Fruit fly (Drosophila melanogaster) whole organism, embryonic: Measurements from ENCODE around the gene Wwox.

ENCODE experiments used
- Abd-B ChIP-seq: fragments of 200-800 bp; sonication (Bioruptor generic); optimal IDR thresholded peaks from 2 replicates; lab custom pipeline; 2018; ENCODE audit warnings: missing biosample characterization, mild to moderate bottlenecking, missing genetic modification characterization, moderate library complexity
- Antp ChIP-seq: fragments of 200-800 bp; sonication (Bioruptor generic); optimal IDR thresholded peaks from 3 replicates; lab custom pipeline; 2016; ENCODE audit warnings: missing biosample characterization, missing genetic modification characterization
- Atf3 ChIP-seq: fragments of 200-800 bp; sonication (Bioruptor generic); optimal IDR thresholded peaks from 3 replicates; lab custom pipeline; 2016; ENCODE audit warnings: missing biosample characterization, missing genetic modification characterization
- Atf6 ChIP-seq: fragments of 200-800 bp; sonication (Bioruptor generic); IDR thresholded peaks from 2 replicates; pipeline ENCODE4 v1.3.6; 2022; ENCODE audit warnings: missing biosample characterization, missing genetic modification characterization
- Bteb2 ChIP-seq: fragments of 200-800 bp; sonication (Bioruptor generic); optimal IDR thresholded peaks from 2 replicates; lab custom pipeline; 2016; ENCODE audit warnings: missing biosample characterization, missing genetic modification characterization
- C15 ChIP-seq: fragments of 200-800 bp; sonication (Bioruptor generic); IDR thresholded peaks from 3 replicates; pipeline ENCODE4 v1.3.6; 2022; ENCODE audit warnings: missing biosample characterization, missing genetic modification characterization
- CG10274 ChIP-seq: fragments of 200-800 bp; sonication (Bioruptor generic); optimal IDR thresholded peaks from 3 replicates; lab custom pipeline; 2017; ENCODE audit warnings: missing biosample characterization, mild to moderate bottlenecking, missing genetic modification characterization
- CG10366 ChIP-seq: fragments of 200-800 bp; sonication (Bioruptor generic); IDR thresholded peaks from 2 replicates; pipeline ENCODE4 v1.3.6; 2022; ENCODE audit warnings: missing biosample characterization, missing genetic modification characterization
- CG10959 ChIP-seq: fragments of 200-800 bp; sonication (Bioruptor generic); IDR thresholded peaks from 2 replicates; pipeline ENCODE4 v1.3.6; 2022; ENCODE audit warnings: missing biosample characterization, missing genetic modification characterization
- CG12659 ChIP-seq: fragments of 200-800 bp; sonication (Bioruptor generic); optimal IDR thresholded peaks from 3 replicates; lab custom pipeline; 2017; ENCODE audit warnings: mild to moderate bottlenecking, missing biosample characterization, missing genetic modification reagents, missing genetic modification characterization
- CG14050 ChIP-seq: fragments of 200-800 bp; sonication (Bioruptor generic); IDR thresholded peaks from 3 replicates; pipeline ENCODE4 v1.3.6; 2022; ENCODE audit warnings: missing biosample characterization, missing genetic modification characterization
- CG16813 ChIP-seq: fragments of 200-800 bp; sonication (Bioruptor generic); IDR thresholded peaks from 3 replicates; pipeline ENCODE4 v1.3.6; 2022; ENCODE audit warnings: missing biosample characterization, missing genetic modification characterization; ENCODE audit not compliant: partially characterized antibody
- CG30020 ChIP-seq: fragments of 200-800 bp; optimal IDR thresholded peaks from 2 replicates; lab custom pipeline; 2019; ENCODE audit warnings: missing biosample characterization, mild to moderate bottlenecking, missing genetic modification characterization, moderate library complexity
- CG30403 ChIP-seq: fragments of 200-800 bp; sonication (Bioruptor generic); optimal IDR thresholded peaks from 3 replicates; lab custom pipeline; 2016; ENCODE audit warnings: missing biosample characterization, missing genetic modification characterization
- CG3163 ChIP-seq: fragments of 200-800 bp; sonication (Bioruptor generic); optimal IDR thresholded peaks from 3 replicates; lab custom pipeline; 2016; ENCODE audit warnings: missing biosample characterization, missing genetic modification characterization
- CG33557 ChIP-seq: fragments of 200-800 bp; sonication (Bioruptor generic); optimal IDR thresholded peaks from 2 replicates; lab custom pipeline; 2019; ENCODE audit warnings: missing biosample characterization, mild to moderate bottlenecking, missing genetic modification characterization, moderate library complexity
- CG3407 ChIP-seq: fragments of 200-800 bp; sonication (Bioruptor generic); optimal IDR thresholded peaks from 2 replicates; lab custom pipeline; 2018; ENCODE audit warnings: missing biosample characterization, mild to moderate bottlenecking, missing genetic modification characterization
- CG42726 ChIP-seq: fragments of 200-800 bp; sonication (Bioruptor generic); IDR thresholded peaks from 2 replicates; pipeline ENCODE4 v1.3.6; 2022; ENCODE audit warnings: missing biosample characterization, missing genetic modification characterization; ENCODE audit not compliant: partially characterized antibody
- CG7372 ChIP-seq: fragments of 200-800 bp; sonication (Bioruptor generic); IDR thresholded peaks from 2 replicates; pipeline ENCODE4 v1.3.6; 2022; ENCODE audit warnings: missing biosample characterization, missing genetic modification characterization
- CG8089 ChIP-seq: fragments of 200-800 bp; sonication (Bioruptor generic); optimal IDR thresholded peaks from 3 replicates; lab custom pipeline; 2016; ENCODE audit warnings: missing biosample characterization, missing genetic modification characterization
- CG9817 ChIP-seq: fragments of 200-800 bp; sonication (Bioruptor generic); optimal IDR thresholded peaks from 2 replicates; lab custom pipeline; 2018; ENCODE audit warnings: missing biosample characterization, mild to moderate bottlenecking, missing genetic modification characterization, moderate library complexity
- CG9876 ChIP-seq: fragments of 200-800 bp; sonication (Bioruptor generic); optimal IDR thresholded peaks from 2 replicates; lab custom pipeline; 2016; ENCODE audit warnings: missing biosample characterization, missing genetic modification characterization
- D ChIP-seq, 2 experiments: fragments of 200-800 bp in 1 of 2; fragments of >200 bp in 1 of 2; sonication (Bioruptor generic) in 1 of 2; optimal IDR thresholded peaks; 2 replicates in 1 of 2; 3 replicates in 1 of 2; lab custom pipeline; 2017; ENCODE audit warnings: mild to moderate bottlenecking in 1 of 2, missing biosample characterization in 1 of 2, missing genetic modification characterization in 1 of 2, missing genetic modification reagents in 1 of 2
- Deaf1 ChIP-seq: fragments of 200-800 bp; optimal IDR thresholded peaks from 3 replicates; lab custom pipeline; 2019; ENCODE audit warnings: missing biosample characterization, mild to moderate bottlenecking, missing genetic modification characterization, moderate library complexity
- Gug ChIP-seq: fragments of 200-800 bp; sonication (Bioruptor generic); IDR thresholded peaks from 4 replicates; pipeline ENCODE4 v1.3.6; 2022; ENCODE audit warnings: missing biosample characterization, missing genetic modification characterization
- HLHmδ ChIP-seq: fragments of 200-800 bp; sonication (Bioruptor generic); optimal IDR thresholded peaks from 2 replicates; lab custom pipeline; 2018; ENCODE audit warnings: missing biosample characterization, mild to moderate bottlenecking, missing genetic modification characterization, moderate library complexity
- HmgD ChIP-seq: fragments of 200-800 bp; sonication (Bioruptor generic); optimal IDR thresholded peaks from 3 replicates; lab custom pipeline; 2016; ENCODE audit warnings: missing biosample characterization, missing genetic modification characterization
- Med ChIP-seq: fragments of 200-800 bp; sonication (Bioruptor generic); peaks from one replicate; lab custom pipeline; 2016; ENCODE audit warnings: missing biosample characterization, missing genetic modification characterization, mild to moderate bottlenecking, inconsistent platforms, moderate library complexity
- Mrtf ChIP-seq: fragments of 200-800 bp; sonication (Bioruptor generic); IDR thresholded peaks from 3 replicates; pipeline ENCODE4 v1.3.6; 2022; ENCODE audit warnings: missing biosample characterization, missing genetic modification characterization
- Ravus ChIP-seq: fragments of 200-800 bp; sonication (Bioruptor generic); IDR thresholded peaks from 2 replicates; pipeline ENCODE4 v1.3.6; 2022; ENCODE audit warnings: missing biosample characterization, missing genetic modification characterization
- TFAM ChIP-seq: fragments of 200-800 bp; sonication (Bioruptor generic); optimal IDR thresholded peaks from 2 replicates; lab custom pipeline; 2017; ENCODE audit warnings: missing biosample characterization, missing genetic modification characterization, inconsistent platforms
- cg ChIP-seq: fragments of 200-800 bp; sonication (Bioruptor generic); optimal IDR thresholded peaks from 3 replicates; lab custom pipeline; 2019; ENCODE audit warnings: missing biosample characterization, mild to moderate bottlenecking, missing genetic modification characterization, moderate library complexity
- chinmo ChIP-seq: fragments of 200-800 bp; sonication (Bioruptor generic); IDR thresholded peaks from 4 replicates; pipeline ENCODE4 v1.3.6; 2022; ENCODE audit warnings: missing biosample characterization, missing genetic modification characterization; ENCODE audit not compliant: partially characterized antibody
- croc ChIP-seq: fragments of 200-800 bp; sonication (Bioruptor generic); conservative IDR thresholded peaks from 3 replicates; pipeline ENCODE4 v1.3.6; 2022; ENCODE audit warnings: missing biosample characterization, missing genetic modification characterization
- disco-r ChIP-seq: fragments of 200-800 bp; sonication (Bioruptor generic); optimal IDR thresholded peaks from 2 replicates; lab custom pipeline; 2016; ENCODE audit warnings: missing biosample characterization, missing genetic modification characterization
- gem ChIP-seq: fragments of 200-800 bp; sonication (Bioruptor generic); optimal IDR thresholded peaks from 2 replicates; lab custom pipeline; 2019; ENCODE audit warnings: missing biosample characterization, mild to moderate bottlenecking, missing genetic modification characterization, moderate library complexity
- hbn ChIP-seq: fragments of 200-800 bp; sonication (Bioruptor generic); IDR thresholded peaks from 2 replicates; pipeline ENCODE4 v1.3.6; 2022; ENCODE audit warnings: missing biosample characterization, missing genetic modification characterization; ENCODE audit not compliant: partially characterized antibody
- jing ChIP-seq: fragments of 200-800 bp; sonication (Bioruptor generic); optimal IDR thresholded peaks from 2 replicates; lab custom pipeline; 2018; ENCODE audit warnings: missing biosample characterization, mild to moderate bottlenecking, missing genetic modification characterization
- lola ChIP-seq, 3 experiments: fragments of >200 bp in 2 of 3; fragments of 200-800 bp in 1 of 3; sonication (Bioruptor generic) in 1 of 3; optimal IDR thresholded peaks; 2 replicates each; lab custom pipeline; 2017 to 2019; ENCODE audit warnings: missing biosample characterization in 3 of 3, missing genetic modification characterization in 3 of 3, mild to moderate bottlenecking in 1 of 3, moderate library complexity in 1 of 3
- mld ChIP-seq: fragments of 200-800 bp; sonication (Bioruptor generic); IDR thresholded peaks from 3 replicates; pipeline ENCODE4 v1.3.6; 2022; ENCODE audit warnings: missing biosample characterization, missing genetic modification characterization; ENCODE audit not compliant: partially characterized antibody
- oc ChIP-seq: fragments of 200-800 bp; sonication (Bioruptor generic); optimal IDR thresholded peaks from 2 replicates; lab custom pipeline; 2018; ENCODE audit warnings: missing biosample characterization, mild to moderate bottlenecking, missing genetic modification characterization, moderate library complexity
- salm ChIP-seq: fragments of 200-800 bp; sonication (Bioruptor generic); optimal IDR thresholded peaks from 2 replicates; lab custom pipeline; 2018; ENCODE audit warnings: missing biosample characterization, mild to moderate bottlenecking, missing genetic modification characterization
- shn ChIP-seq: fragments of 200-800 bp; sonication (Bioruptor generic); optimal IDR thresholded peaks from 3 replicates; lab custom pipeline; 2016; ENCODE audit warnings: missing biosample characterization, missing genetic modification characterization
- slou ChIP-seq: fragments of 200-800 bp; sonication (Bioruptor generic); optimal IDR thresholded peaks from 3 replicates; lab custom pipeline; 2016; ENCODE audit warnings: missing biosample characterization, missing genetic modification characterization
- so ChIP-seq: fragments of 200-800 bp; sonication (Bioruptor generic); IDR thresholded peaks from 3 replicates; pipeline ENCODE4 v1.3.6; 2022; ENCODE audit warnings: missing biosample characterization, missing genetic modification characterization
- sug ChIP-seq: fragments of 200-800 bp; optimal IDR thresholded peaks from 2 replicates; lab custom pipeline; 2019; ENCODE audit warnings: missing biosample characterization, mild to moderate bottlenecking, missing genetic modification characterization, moderate library complexity
- toy ChIP-seq: fragments of 200-800 bp; sonication (Bioruptor generic); IDR thresholded peaks from 2 replicates; pipeline ENCODE4 v1.3.6; 2022; ENCODE audit warnings: missing biosample characterization, missing genetic modification characterization
- vfl ChIP-seq: fragments of 200-800 bp; sonication (Bioruptor generic); optimal IDR thresholded peaks from 2 replicates; lab custom pipeline; 2016; ENCODE audit warnings: missing biosample characterization, missing genetic modification characterization
- wdn ChIP-seq: fragments of 200-800 bp; sonication (Bioruptor generic); IDR thresholded peaks from 2 replicates; pipeline ENCODE4 v1.3.6; 2022; ENCODE audit warnings: missing biosample characterization, missing genetic modification characterization

The Wwox gene

dm6 chr2L:8042645-8043281, 38.7 kb upstream of the Wwox start, which contains the start of gene RpL36A (continued):
- peak; percentile 83; the same call in 2 of the 3 replicates for TF ChIP-seq mld
- no peak for TF ChIP-seq Deaf1 (tag; lab: Kevin White, UChicago)
- TF ChIP-seq Gug, result no peak
- no peak for TF ChIP-seq gem (tag; lab: Kevin White, UChicago)
- no peak for TF ChIP-seq Antp (GFP tag; lab: Kevin White, UChicago)
- TF ChIP-seq wdn (GFP tag; lab: Robert Waterston, UW), result no peak; the same call in 1 of the 2 replicates
- TF ChIP-seq Bteb2 (GFP tag; lab: Kevin White, UChicago), result peak; percentile 43
- peak; percentile 58; the same call in 2 of the 3 replicates for TF ChIP-seq CG14050 (GFP tag; lab: Robert Waterston, UW)
- peak; percentile 74 for TF ChIP-seq hbn
- peak; percentile 81 for TF ChIP-seq CG12659 (GFP tag; lab: Kevin White, UChicago)
- TF ChIP-seq disco-r (GFP tag; lab: Kevin White, UChicago), result peak; percentile 53
- no peak for TF ChIP-seq CG7372 (GFP tag; lab: Robert Waterston, UW)
- peak; percentile 34 for TF ChIP-seq CG3407 (GFP tag; lab: Kevin White, UChicago)
- TF ChIP-seq C15 (GFP tag; lab: Robert Waterston, UW), result 0 out of 3 replicates have a peak, but pooled peaks have one; percentile 11
- TF ChIP-seq Atf6 (GFP tag; lab: Robert Waterston, UW), result peak; percentile 44; the same call in 1 of the 2 replicates
- peak; percentile 49; the same call in 2 of the 3 replicates for TF ChIP-seq Mrtf (GFP tag; lab: Robert Waterston, UW)
- peak; percentile 94 for TF ChIP-seq Med (GFP tag; lab: Kevin White, UChicago)
- no peak for TF ChIP-seq Abd-B (GFP tag; lab: Kevin White, UChicago)
- peak; percentile 34 for TF ChIP-seq CG3163 (GFP tag; lab: Kevin White, UChicago)
- peak; percentile 10 for TF ChIP-seq D (optimal IDR thresholded peaks at IDR 0.05; lab: Kevin White, UChicago)
- TF ChIP-seq D (GFP tag; optimal IDR thresholded peaks at IDR 0.05; lab: Kevin White, UChicago), result no peak
- TF ChIP-seq lola (GFP tag; optimal IDR thresholded peaks at IDR 0.05; lab: Kevin White, UChicago), result no peak
- TF ChIP-seq CG9817 (tag; lab: Kevin White, UChicago), result peak; percentile 57
- TF ChIP-seq CG16813, result peak; percentile 93
- TF ChIP-seq HLHmδ (GFP tag; lab: Kevin White, UChicago), result peak; percentile 52
- TF ChIP-seq salm (tag; lab: Kevin White, UChicago), result peak; percentile 29
- no peak for TF ChIP-seq vfl
- peak; percentile 44 for TF ChIP-seq CG8089 (GFP tag; lab: Kevin White, UChicago)
- peak; percentile 60 for TF ChIP-seq CG10366 (GFP tag; lab: Robert Waterston, UW)
- peak; percentile 28 for TF ChIP-seq Atf3
- no peak for TF ChIP-seq jing
- TF ChIP-seq CG33557, result peak; percentile 37
- no peak for TF ChIP-seq chinmo (GFP tag; lab: Robert Waterston, UW)
- TF ChIP-seq croc (GFP tag; lab: Robert Waterston, UW), result no peak
- peak; percentile 71 for TF ChIP-seq CG9876
- TF ChIP-seq slou (GFP tag; lab: Kevin White, UChicago), result peak; percentile 43
- TF ChIP-seq shn (GFP tag; lab: Kevin White, UChicago), result peak; percentile 46
- TF ChIP-seq oc (tag; lab: Kevin White, UChicago), result no peak
- TF ChIP-seq HmgD (GFP tag; lab: Kevin White, UChicago), result peak; percentile 69
- TF ChIP-seq TFAM, result no peak
- no peak for TF ChIP-seq toy (GFP tag; lab: Robert Waterston, UW)
- TF ChIP-seq CG30020, result peak; percentile 86
- no peak for TF ChIP-seq sug (tag; lab: Kevin White, UChicago)
- no peak; the same call in 1 of the 2 replicates for TF ChIP-seq CG10959 (GFP tag; lab: Robert Waterston, UW)
- TF ChIP-seq CG10274 (GFP tag; lab: Kevin White, UChicago), result no peak
- peak; percentile 97 for TF ChIP-seq CG42726
- TF ChIP-seq cg, result no peak
- peak; percentile 68 for TF ChIP-seq CG30403 (GFP tag; lab: Kevin White, UChicago)
- peak; percentile 76; the same call in 2 of the 3 replicates for TF ChIP-seq so (GFP tag; lab: Robert Waterston, UW)
- no peak; the same call in 1 of the 2 replicates for TF ChIP-seq Ravus (GFP tag; lab: Robert Waterston, UW)
